Worm (Caenorhabditis elegans) whole organism, young adult: Measurements from ENCODE around the gene cyn-4.

ENCODE experiments used
- B0019.2 ChIP-seq: fragments of 200-800 bp; sonication (Bioruptor generic); conservative IDR thresholded peaks from 2 replicates; pipeline ENCODE4 v1.3.6; 2022; ENCODE audit warnings: missing genetic modification reagents, missing genetic modification characterization, missing compliant biosample characterization
- B0035.1 ChIP-seq: sonication (generic microtip); optimal IDR thresholded peaks from 2 replicates; lab custom pipeline; 2016; ENCODE audit warnings: missing genetic modification characterization, mild to moderate bottlenecking, missing compliant biosample characterization, missing genotype, missing genetic modification reagents
- B0261.1 ChIP-seq: sonication (generic microtip); optimal IDR thresholded peaks from 2 replicates; lab custom pipeline; 2016; ENCODE audit warnings: mild to moderate bottlenecking, missing genetic modification characterization, moderate library complexity, missing compliant biosample characterization
- F10E7.11 ChIP-seq: sonication (generic microtip); optimal IDR thresholded peaks from 2 replicates; lab custom pipeline; 2017; ENCODE audit warnings: mild to moderate bottlenecking, missing genetic modification characterization, moderate library complexity, missing compliant biosample characterization
- F22D6.2 ChIP-seq: sonication (generic microtip); optimal IDR thresholded peaks from 2 replicates; lab custom pipeline; 2016; ENCODE audit warnings: mild to moderate bottlenecking, missing genetic modification characterization, missing compliant biosample characterization
- F33H1.4 ChIP-seq: fragments of 200-800 bp; sonication (Bioruptor generic); IDR thresholded peaks from 2 replicates; pipeline ENCODE4 v1.3.6; 2022; ENCODE audit warnings: missing genetic modification reagents, missing genetic modification characterization, missing compliant biosample characterization
- F37B4.10 ChIP-seq: fragments of 200-800 bp; sonication (Bioruptor generic); IDR thresholded peaks from 2 replicates; pipeline ENCODE4 v1.3.6; 2022; ENCODE audit warnings: missing genetic modification characterization, missing compliant biosample characterization
- F49E8.2 ChIP-seq: sonication (generic microtip); optimal IDR thresholded peaks from 3 replicates; lab custom pipeline; 2017; ENCODE audit warnings: missing genetic modification characterization, mild to moderate bottlenecking, missing compliant biosample characterization, antibody characterized with exemption, moderate library complexity; ENCODE audit not compliant: insufficient read depth
- F52B5.7 ChIP-seq: sonication (generic microtip); optimal IDR thresholded peaks from 2 replicates; lab custom pipeline; 2016; ENCODE audit warnings: mild to moderate bottlenecking, missing genetic modification characterization, missing compliant biosample characterization
- Y56A3A.18 ChIP-seq: fragments of 200-800 bp; sonication (Bioruptor generic); IDR thresholded peaks from 2 replicates; pipeline ENCODE4 v1.3.6; 2022; ENCODE audit warnings: missing genetic modification reagents, missing genetic modification characterization, missing compliant biosample characterization
- Y95B8A.8 ChIP-seq: fragments of 200-800 bp; sonication (Bioruptor generic); IDR thresholded peaks from 2 replicates; pipeline ENCODE4 v1.3.6; 2022; ENCODE audit warnings: missing genetic modification reagents, missing genetic modification characterization, missing compliant biosample characterization
- akir-1 ChIP-seq: fragments of 200-800 bp; sonication (Bioruptor generic); optimal IDR thresholded peaks from 2 replicates; lab custom pipeline; 2018; ENCODE audit warnings: mild to moderate bottlenecking, missing genetic modification characterization, moderate library complexity, missing compliant biosample characterization
- athp-1 ChIP-seq: sonication (generic microtip); optimal IDR thresholded peaks from 2 replicates; lab custom pipeline; 2017; ENCODE audit warnings: mild to moderate bottlenecking, missing genetic modification characterization, missing compliant biosample characterization
- bed-1 ChIP-seq: fragments of 200-800 bp; sonication (Bioruptor generic); IDR thresholded peaks from 2 replicates; pipeline ENCODE4 v1.3.6; 2022; ENCODE audit warnings: missing genetic modification reagents, missing genetic modification characterization, missing compliant biosample characterization
- ceh-100 ChIP-seq: fragments of 200-800 bp; sonication (Bioruptor generic); IDR thresholded peaks from 2 replicates; pipeline ENCODE4 v1.3.6; 2022; ENCODE audit warnings: missing genetic modification reagents, missing genetic modification characterization, missing compliant biosample characterization
- ceh-27 ChIP-seq: fragments of 200-800 bp; sonication (Bioruptor generic); optimal IDR thresholded peaks from 2 replicates; lab custom pipeline; 2018; ENCODE audit warnings: mild to moderate bottlenecking, missing genetic modification characterization, moderate library complexity, missing compliant biosample characterization
- ceh-40 ChIP-seq: fragments of 200-800 bp; sonication (Bioruptor generic); IDR thresholded peaks from 2 replicates; pipeline ENCODE4 v1.3.6; 2022; ENCODE audit warnings: missing genetic modification characterization, missing compliant biosample characterization
- ceh-91 ChIP-seq: fragments of 200-800 bp; sonication (Bioruptor generic); IDR thresholded peaks from 2 replicates; pipeline ENCODE4 v1.3.6; 2022; ENCODE audit warnings: missing genetic modification reagents, missing genetic modification characterization, missing compliant biosample characterization
- chd-7 ChIP-seq: sonication (generic microtip); optimal IDR thresholded peaks from 2 replicates; lab custom pipeline; 2016; ENCODE audit warnings: mild to moderate bottlenecking, missing genetic modification characterization, moderate library complexity, missing compliant biosample characterization
- dpl-1 ChIP-seq: fragments of 150-350 bp; optimal IDR thresholded peaks from 2 replicates; lab custom pipeline; 2014; ENCODE audit warnings: missing biosample characterization, missing genetic modification reagents, missing genetic modification characterization
- efl-1 ChIP-seq: fragments of 150-350 bp; optimal IDR thresholded peaks from 2 replicates; lab custom pipeline; 2014; ENCODE audit warnings: missing biosample characterization, missing genetic modification reagents, missing genetic modification characterization
- ets-4 ChIP-seq: fragments of 200-800 bp; sonication (Bioruptor generic); optimal IDR thresholded peaks from 2 replicates; lab custom pipeline; 2018; ENCODE audit warnings: mild to moderate bottlenecking, missing genetic modification characterization, missing compliant biosample characterization
- fkh-3 ChIP-seq: sonication (generic microtip); optimal IDR thresholded peaks from 2 replicates; lab custom pipeline; 2016; ENCODE audit warnings: mild to moderate bottlenecking, missing genetic modification characterization, missing compliant biosample characterization
- hrde-1 ChIP-seq: sonication (generic microtip); optimal IDR thresholded peaks from 2 replicates; lab custom pipeline; 2016; ENCODE audit warnings: missing genetic modification characterization, mild to moderate bottlenecking, missing compliant biosample characterization, moderate library complexity, missing genotype, missing genetic modification reagents, borderline replicate concordance
- let-607 ChIP-seq, 2 experiments: fragments of 200-800 bp in 1 of 2; sonication (Bioruptor generic) in 1 of 2; sonication (generic microtip) in 1 of 2; optimal IDR thresholded peaks; 2 replicates each; lab custom pipeline; 2016 to 2018; ENCODE audit warnings: mild to moderate bottlenecking in 2 of 2, missing compliant biosample characterization in 2 of 2, missing genetic modification characterization in 2 of 2, moderate library complexity in 2 of 2, missing genotype in 1 of 2
- lin-26 ChIP-seq: fragments of 200-800 bp; sonication (Bioruptor generic); IDR thresholded peaks from 2 replicates; pipeline ENCODE4 v1.3.6; 2022; ENCODE audit warnings: missing genetic modification reagents, missing genetic modification characterization, missing compliant biosample characterization
- lin-35 ChIP-seq, 3 experiments: fragments of 150-350 bp in 2 of 3; sonication (generic microtip) in 1 of 3; optimal IDR thresholded peaks; 2 replicates each; lab custom pipeline; 2014 to 2018; ENCODE audit warnings: missing biosample characterization in 3 of 3, missing genetic modification characterization in 3 of 3, missing genetic modification reagents in 3 of 3
- lir-1 ChIP-seq: fragments of 200-800 bp; sonication (Bioruptor generic); conservative IDR thresholded peaks from 2 replicates; pipeline ENCODE4 v1.3.6; 2022; ENCODE audit warnings: missing genetic modification reagents, missing genetic modification characterization, missing compliant biosample characterization
- madf-6 ChIP-seq: fragments of 200-800 bp; sonication (Bioruptor generic); IDR thresholded peaks from 2 replicates; pipeline ENCODE4 v1.3.6; 2022; ENCODE audit warnings: missing genetic modification reagents, missing genetic modification characterization, missing compliant biosample characterization
- mcd-1 ChIP-seq: fragments of 200-800 bp; sonication (Bioruptor generic); IDR thresholded peaks from 2 replicates; pipeline ENCODE4 v1.3.6; 2022; ENCODE audit warnings: missing genetic modification reagents, missing genetic modification characterization, missing compliant biosample characterization
- mes-4 ChIP-seq: sonication (generic microtip); optimal IDR thresholded peaks from 2 replicates; lab custom pipeline; 2016; ENCODE audit warnings: missing genotype, missing genetic modification characterization, missing compliant biosample characterization
- nfya-2 ChIP-seq: fragments of 200-800 bp; sonication (Bioruptor generic); IDR thresholded peaks from 2 replicates; pipeline ENCODE4 v1.3.6; 2022; ENCODE audit warnings: missing genetic modification reagents, missing genetic modification characterization, missing compliant biosample characterization
- nfyb-1 ChIP-seq: fragments of 200-800 bp; sonication (Bioruptor generic); IDR thresholded peaks from 2 replicates; pipeline ENCODE4 v1.3.6; 2022; ENCODE audit warnings: missing genetic modification reagents, missing genetic modification characterization, missing compliant biosample characterization
- pha-4 ChIP-seq: fragments of 150-350 bp; sonication (generic microtip); optimal IDR thresholded peaks from 2 replicates; lab custom pipeline; 2014; ENCODE audit warnings: missing biosample characterization, missing genetic modification reagents, missing genetic modification characterization
- rec-8 ChIP-seq, 2 experiments: sonication (generic microtip); optimal IDR thresholded peaks; 2 replicates each; lab custom pipeline; 2016; ENCODE audit warnings: mild to moderate bottlenecking in 2 of 2, missing genetic modification characterization in 2 of 2, missing genetic modification reagents in 2 of 2, missing genotype in 2 of 2, missing biosample characterization in 1 of 2, missing compliant biosample characterization in 1 of 2, moderate library complexity in 1 of 2
- rpc-1 ChIP-seq, 2 experiments: fragments of 150-350 bp in 1 of 2; sonication (generic microtip) in 1 of 2; optimal IDR thresholded peaks; 2 replicates each; lab custom pipeline; 2014 to 2018; ENCODE audit warnings: missing biosample characterization in 1 of 2, missing genetic modification characterization in 1 of 2, missing genetic modification reagents in 1 of 2, missing genotype in 1 of 2
- sea-2 ChIP-seq: fragments of 200-800 bp; sonication (Bioruptor generic); IDR thresholded peaks from 2 replicates; pipeline ENCODE4 v1.3.6; 2022; ENCODE audit warnings: missing genetic modification characterization, missing compliant biosample characterization
- snpc-1.3 ChIP-seq: sonication (generic microtip); optimal IDR thresholded peaks from 2 replicates; lab custom pipeline; 2017; ENCODE audit warnings: missing genetic modification characterization, mild to moderate bottlenecking, missing compliant biosample characterization, antibody characterized with exemption, moderate library complexity, missing genotype, missing genetic modification reagents; ENCODE audit not compliant: insufficient read depth
- sptf-2 ChIP-seq: fragments of 200-800 bp; sonication (Bioruptor generic); optimal IDR thresholded peaks from 2 replicates; lab custom pipeline; 2018; ENCODE audit warnings: mild to moderate bottlenecking, missing genetic modification characterization, missing compliant biosample characterization
- tbx-9 ChIP-seq: sonication (generic microtip); optimal IDR thresholded peaks from 2 replicates; lab custom pipeline; 2016; ENCODE audit warnings: borderline replicate concordance, missing genetic modification characterization, inconsistent platforms, missing compliant biosample characterization
- xnd-1 ChIP-seq: sonication (generic microtip); optimal IDR thresholded peaks from 2 replicates; lab custom pipeline; 2016; ENCODE audit warnings: missing genotype, missing genetic modification reagents, missing genetic modification characterization, missing compliant biosample characterization
- zfh-2 ChIP-seq: fragments of 200-800 bp; sonication (Bioruptor generic); conservative IDR thresholded peaks from 2 replicates; pipeline ENCODE4 v1.3.6; 2022; ENCODE audit warnings: missing genetic modification reagents, missing genetic modification characterization, missing compliant biosample characterization
- zim-3 ChIP-seq: sonication (generic microtip); optimal IDR thresholded peaks from 2 replicates; lab custom pipeline; 2017; ENCODE audit warnings: mild to moderate bottlenecking, missing genetic modification characterization, moderate library complexity, missing compliant biosample characterization
- ztf-22 ChIP-seq: fragments of 200-800 bp; sonication (Bioruptor generic); optimal IDR thresholded peaks from 2 replicates; lab custom pipeline; 2018; ENCODE audit warnings: mild to moderate bottlenecking, missing genetic modification characterization, moderate library complexity, missing compliant biosample characterization
- ztf-25 ChIP-seq: fragments of 200-800 bp; sonication (Bioruptor generic); IDR thresholded peaks from 2 replicates; pipeline ENCODE4 v1.3.6; 2022; ENCODE audit warnings: missing genetic modification reagents, missing genetic modification characterization, missing compliant biosample characterization
- ztf-28 ChIP-seq: fragments of 200-800 bp; sonication (Bioruptor generic); IDR thresholded peaks from 2 replicates; pipeline ENCODE4 v1.3.6; 2022; ENCODE audit warnings: missing genetic modification reagents, missing genetic modification characterization, missing compliant biosample characterization
- ztf-6 ChIP-seq: fragments of 200-800 bp; sonication (Bioruptor generic); IDR thresholded peaks from 2 replicates; pipeline ENCODE4 v1.3.6; 2022; ENCODE audit warnings: missing genetic modification reagents, missing genetic modification characterization, missing compliant biosample characterization

The cyn-4 gene

DNA sequence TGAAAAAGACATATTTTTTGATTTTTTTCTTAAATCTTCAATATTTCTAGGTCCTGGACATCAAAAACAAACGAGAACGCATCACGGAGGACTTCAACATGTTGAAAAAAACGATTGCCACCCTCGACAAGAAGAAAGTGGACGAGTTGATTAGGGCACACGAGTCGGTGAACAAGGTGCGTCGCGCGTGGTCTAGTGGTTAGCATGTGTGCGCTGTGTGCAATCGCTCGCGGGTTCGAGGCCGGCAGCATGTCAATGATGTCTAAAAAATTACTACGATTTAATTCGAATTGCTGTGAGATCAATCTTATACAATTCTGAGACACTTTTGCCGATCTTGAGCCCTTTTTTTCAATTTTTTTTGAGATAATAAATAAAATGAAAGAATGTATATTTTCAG lies 32.3 kb downstream of the cyn-4 start (continued):
- 0 out of 2 replicates have a peak, but pooled peaks have one; percentile 60 for TF ChIP-seq ztf-6 (GFP tag; lab: Robert Waterston, UW)
- no peak for TF ChIP-seq bed-1 (GFP tag; lab: Robert Waterston, UW)
- peak; percentile 64 for TF ChIP-seq madf-6
- TF ChIP-seq athp-1, result peak; percentile 92
- TF ChIP-seq ztf-28, result peak; percentile 63; the same call in 1 of the 2 replicates
- peak in 1 of 3 experiments; percentile 74 for TF ChIP-seq lin-35 (GFP tag; optimal IDR thresholded peaks at IDR 0.05; lab: Kevin White, UChicago)
- 0 out of 2 replicates have a peak, but pooled peaks have one; percentile 61 for TF ChIP-seq Y56A3A.18 (GFP tag; lab: Robert Waterston, UW)
- peak; percentile 58; the same call in 1 of the 2 replicates for TF ChIP-seq lir-1 (GFP tag; lab: Robert Waterston, UW)
- TF ChIP-seq nfyb-1 (GFP tag; lab: Robert Waterston, UW), result peak; percentile 91
- TF ChIP-seq F33H1.4 (GFP tag; lab: Robert Waterston, UW), result peak; percentile 63
- TF ChIP-seq zfh-2 (GFP tag; lab: Robert Waterston, UW), result peak; percentile 64
- peak; percentile 94 for TF ChIP-seq B0261.1
- no peak for TF ChIP-seq pha-4
- no peak for TF ChIP-seq dpl-1 (GFP tag; lab: Kevin White, UChicago)
- peak; percentile 34 for TF ChIP-seq F49E8.2 (tag; lab: Kevin White, UChicago)
- TF ChIP-seq B0019.2 (GFP tag; lab: Robert Waterston, UW), result 0 out of 2 replicates have a peak, but pooled peaks have one; percentile 19
- TF ChIP-seq ceh-100, result peak; percentile 79
- TF ChIP-seq ztf-25 (GFP tag; lab: Robert Waterston, UW), result peak; percentile 80; the same call in 1 of the 2 replicates
- peak; percentile 38 for TF ChIP-seq tbx-9
- TF ChIP-seq xnd-1 (tag; lab: Kevin White, UChicago), result no peak
- TF ChIP-seq F22D6.2 (tag; lab: Kevin White, UChicago), result peak; percentile 60
- TF ChIP-seq F37B4.10 (GFP tag; lab: Robert Waterston, UW), result no peak
- TF ChIP-seq sea-2 (GFP tag; lab: Robert Waterston, UW), result no peak
- no peak for TF ChIP-seq F10E7.11 (tag; lab: Kevin White, UChicago)
- TF ChIP-seq ets-4 (GFP tag; lab: Kevin White, UChicago), result peak; percentile 44
- TF ChIP-seq chd-7 (tag; lab: Kevin White, UChicago), result peak; percentile 84
- TF ChIP-seq mes-4 (tag; lab: Kevin White, UChicago), result peak; percentile 82
- peak; percentile 81 for TF ChIP-seq hrde-1 (tag; lab: Kevin White, UChicago)
- TF ChIP-seq efl-1 (GFP tag; lab: Kevin White, UChicago), result peak; percentile 30
- TF ChIP-seq ceh-40 (GFP tag; lab: Robert Waterston, UW), result peak; percentile 69; the same call in 1 of the 2 replicates
- peak; percentile 24 for TF ChIP-seq sptf-2 (GFP tag; lab: Kevin White, UChicago)
- peak; percentile 76 to 94 for TF ChIP-seq rec-8 (tag; optimal IDR thresholded peaks at IDR 0.05; lab: Kevin White, UChicago)
- TF ChIP-seq Y95B8A.8 (GFP tag; lab: Robert Waterston, UW), result peak; percentile 78; the same call in 1 of the 2 replicates
- TF ChIP-seq B0035.1 (tag; lab: Kevin White, UChicago), result peak; percentile 48
- TF ChIP-seq akir-1, result peak; percentile 65
- TF ChIP-seq rpc-1 (optimal IDR thresholded peaks at IDR 0.05; lab: Kevin White, UChicago), result peak; percentile 87
- peak; percentile 87 for TF ChIP-seq rpc-1 (tag; optimal IDR thresholded peaks at IDR 0.05; lab: Kevin White, UChicago)
- peak; percentile 90 for TF ChIP-seq zim-3 (tag; lab: Kevin White, UChicago)
- TF ChIP-seq ceh-27 (GFP tag; lab: Kevin White, UChicago), result peak; percentile 92
- no peak for TF ChIP-seq nfya-2 (GFP tag; lab: Robert Waterston, UW)
- no peak for TF ChIP-seq ceh-91 (GFP tag; lab: Robert Waterston, UW)
- peak; percentile 92 for TF ChIP-seq lin-26 (GFP tag; lab: Robert Waterston, UW)
- TF ChIP-seq snpc-1.3 (tag; lab: Kevin White, UChicago), result peak; percentile 86
- TF ChIP-seq ztf-22 (GFP tag; lab: Kevin White, UChicago), result no peak
- TF ChIP-seq let-607 (tag; optimal IDR thresholded peaks at IDR 0.05; lab: Kevin White, UChicago), result peak; percentile 13 to 61
- peak; percentile 80 for TF ChIP-seq mcd-1 (GFP tag; lab: Robert Waterston, UW)
- peak; percentile 75 for TF ChIP-seq fkh-3
- peak; percentile 80 for TF ChIP-seq F52B5.7 (tag; lab: Kevin White, UChicago)
